Fruit fly (Drosophila melanogaster) whole organism, embryonic: ENCODE results near the gene Uggt.

Experiments
- Bdp1 ChIP-seq: fragments of 200-800 bp; sonication (Bioruptor generic); optimal IDR thresholded peaks from 3 replicates; lab custom pipeline; 2016; ENCODE audit warnings: missing biosample characterization, missing genetic modification characterization
- Bteb2 ChIP-seq: fragments of 200-800 bp; sonication (Bioruptor generic); optimal IDR thresholded peaks from 2 replicates; lab custom pipeline; 2016; ENCODE audit warnings: missing biosample characterization, missing genetic modification characterization
- CG10959 ChIP-seq: fragments of 200-800 bp; sonication (Bioruptor generic); IDR thresholded peaks from 2 replicates; pipeline ENCODE4 v1.3.6; 2022; ENCODE audit warnings: missing biosample characterization, missing genetic modification characterization
- CG10979 ChIP-seq: fragments of 200-800 bp; sonication (Bioruptor generic); optimal IDR thresholded peaks from 2 replicates; lab custom pipeline; 2018; ENCODE audit warnings: missing biosample characterization, mild to moderate bottlenecking, missing genetic modification characterization, moderate library complexity
- CG12071 ChIP-seq: fragments of 200-800 bp; sonication (Bioruptor generic); optimal IDR thresholded peaks from 3 replicates; lab custom pipeline; 2018; ENCODE audit warnings: missing biosample characterization, mild to moderate bottlenecking, missing genetic modification characterization
- CG13624 ChIP-seq: fragments of 200-800 bp; sonication (Bioruptor generic); optimal IDR thresholded peaks from 2 replicates; lab custom pipeline; 2016; ENCODE audit warnings: missing biosample characterization, missing genetic modification characterization
- CG17568 ChIP-seq: fragments of 200-800 bp; sonication (Bioruptor generic); optimal IDR thresholded peaks from 2 replicates; lab custom pipeline; 2018; ENCODE audit warnings: missing biosample characterization, mild to moderate bottlenecking, missing genetic modification characterization, moderate library complexity
- CG18476 ChIP-seq: fragments of 200-800 bp; sonication (Bioruptor generic); optimal IDR thresholded peaks from 2 replicates; lab custom pipeline; 2016; ENCODE audit warnings: missing biosample characterization, mild to moderate bottlenecking, missing genetic modification characterization
- CG2712 ChIP-seq: fragments of 200-800 bp; optimal IDR thresholded peaks from 3 replicates; lab custom pipeline; 2019; ENCODE audit warnings: missing biosample characterization, mild to moderate bottlenecking, missing genetic modification characterization, moderate library complexity
- CG31365 ChIP-seq: fragments of 200-800 bp; sonication (Bioruptor generic); optimal IDR thresholded peaks from 2 replicates; lab custom pipeline; 2018; ENCODE audit warnings: missing biosample characterization, mild to moderate bottlenecking, missing genetic modification characterization
- CG4730 ChIP-seq: fragments of 200-800 bp; sonication (Bioruptor generic); IDR thresholded peaks from 2 replicates; pipeline ENCODE4 v1.3.6; 2022; ENCODE audit warnings: missing biosample characterization, missing genetic modification characterization
- CG5180 ChIP-seq: fragments of 200-800 bp; sonication (Bioruptor generic); optimal IDR thresholded peaks from 3 replicates; lab custom pipeline; 2017; ENCODE audit warnings: missing biosample characterization, missing genetic modification characterization, mild to moderate bottlenecking, moderate library complexity, missing genetic modification reagents
- CG5953 ChIP-seq: fragments of 200-800 bp; sonication (Bioruptor generic); IDR thresholded peaks from 2 replicates; pipeline ENCODE4 v1.3.6; 2022; ENCODE audit warnings: missing biosample characterization, missing genetic modification characterization
- CG7963 ChIP-seq: fragments of 200-800 bp; sonication (Bioruptor generic); IDR thresholded peaks from 3 replicates; pipeline ENCODE4 v1.3.6; 2022; ENCODE audit warnings: missing biosample characterization, missing genetic modification characterization; ENCODE audit not compliant: partially characterized antibody
- CG8281 ChIP-seq: fragments of 200-800 bp; sonication (Bioruptor generic); optimal IDR thresholded peaks from 2 replicates; lab custom pipeline; 2018; ENCODE audit warnings: missing biosample characterization, mild to moderate bottlenecking, missing genetic modification characterization, moderate library complexity
- CG8944 ChIP-seq: fragments of 200-800 bp; sonication (Bioruptor generic); optimal IDR thresholded peaks from 3 replicates; lab custom pipeline; 2016; ENCODE audit warnings: missing biosample characterization, missing genetic modification characterization
- Dek ChIP-seq: fragments of 200-800 bp; sonication (Bioruptor generic); optimal IDR thresholded peaks from 3 replicates; lab custom pipeline; 2019; ENCODE audit warnings: missing biosample characterization, mild to moderate bottlenecking, missing genetic modification characterization, moderate library complexity
- Dfd ChIP-seq, 2 experiments: fragments of >200 bp; optimal IDR thresholded peaks; 2 replicates each; lab custom pipeline; 2017; ENCODE audit warnings: missing biosample characterization in 2 of 2, missing genetic modification characterization in 2 of 2
- Dip3 ChIP-seq: fragments of 200-800 bp; sonication (Bioruptor generic); optimal IDR thresholded peaks from 3 replicates; lab custom pipeline; 2016; ENCODE audit warnings: missing biosample characterization, missing genetic modification characterization
- E2f1 ChIP-seq: fragments of 200-800 bp; sonication (Bioruptor generic); IDR thresholded peaks from 2 replicates; pipeline ENCODE4 v1.3.6; 2022; ENCODE audit warnings: missing biosample characterization, missing genetic modification characterization
- HLH54F ChIP-seq: fragments of 200-800 bp; sonication (Bioruptor generic); optimal IDR thresholded peaks from 3 replicates; lab custom pipeline; 2016; ENCODE audit warnings: missing biosample characterization, missing genetic modification characterization
- Lhr ChIP-seq: fragments of 200-800 bp; sonication (Bioruptor generic); optimal IDR thresholded peaks from 3 replicates; lab custom pipeline; 2017; ENCODE audit warnings: mild to moderate bottlenecking, missing biosample characterization, missing genetic modification reagents, missing genetic modification characterization
- NK7.1 ChIP-seq: fragments of 200-800 bp; sonication (Bioruptor generic); optimal IDR thresholded peaks from 3 replicates; lab custom pipeline; 2016; ENCODE audit warnings: missing biosample characterization, missing genetic modification characterization
- NfI ChIP-seq: fragments of 200-800 bp; sonication (Bioruptor generic); optimal IDR thresholded peaks from 3 replicates; lab custom pipeline; 2018; ENCODE audit warnings: missing biosample characterization, mild to moderate bottlenecking, missing genetic modification characterization, moderate library complexity
- Opbp ChIP-seq: fragments of 200-800 bp; sonication (Bioruptor generic); IDR thresholded peaks from 3 replicates; pipeline ENCODE4 v1.3.6; 2022; ENCODE audit warnings: missing biosample characterization, missing genetic modification characterization; ENCODE audit not compliant: partially characterized antibody
- Sox100B ChIP-seq: fragments of 200-800 bp; sonication (Bioruptor generic); optimal IDR thresholded peaks from 3 replicates; lab custom pipeline; 2018; ENCODE audit warnings: missing biosample characterization, mild to moderate bottlenecking, missing genetic modification characterization
- Spps ChIP-seq: fragments of 200-800 bp; sonication (Bioruptor generic); optimal IDR thresholded peaks from 2 replicates; lab custom pipeline; 2018; ENCODE audit warnings: missing biosample characterization, mild to moderate bottlenecking, missing genetic modification characterization
- Taf1 ChIP-seq: fragments of 200-800 bp; sonication (Bioruptor generic); IDR thresholded peaks from 2 replicates; pipeline ENCODE4 v1.3.6; 2022; ENCODE audit warnings: missing biosample characterization, missing genetic modification characterization
- Xrp1 ChIP-seq: fragments of 200-800 bp; sonication (Bioruptor generic); IDR thresholded peaks from 2 replicates; pipeline ENCODE4 v1.3.6; 2022; ENCODE audit warnings: missing biosample characterization, missing genetic modification characterization
- ab ChIP-seq: fragments of 200-800 bp; sonication (Bioruptor generic); optimal IDR thresholded peaks from 2 replicates; lab custom pipeline; 2016; ENCODE audit warnings: missing biosample characterization, missing genetic modification characterization
- ato ChIP-seq: fragments of 200-800 bp; sonication (Bioruptor generic); IDR thresholded peaks from 2 replicates; pipeline ENCODE4 v1.3.6; 2022; ENCODE audit warnings: missing biosample characterization, missing genetic modification characterization; ENCODE audit not compliant: partially characterized antibody
- bsh ChIP-seq, 2 experiments: fragments of 200-800 bp; sonication (Bioruptor generic); optimal IDR thresholded peaks; 2 replicates each; lab custom pipeline; 2017 to 2018; ENCODE audit warnings: mild to moderate bottlenecking in 2 of 2, missing biosample characterization in 2 of 2, missing genetic modification characterization in 2 of 2, moderate library complexity in 1 of 2
- cas ChIP-seq: fragments of 200-800 bp; sonication (Bioruptor generic); IDR thresholded peaks from 2 replicates; pipeline ENCODE4 v1.3.6; 2022; ENCODE audit warnings: missing biosample characterization, missing genetic modification characterization
- cato ChIP-seq: fragments of 200-800 bp; sonication (Bioruptor generic); optimal IDR thresholded peaks from 2 replicates; lab custom pipeline; 2016; ENCODE audit warnings: missing biosample characterization, missing genetic modification characterization, borderline replicate concordance
- crol ChIP-seq: fragments of 200-800 bp; sonication (Bioruptor generic); IDR thresholded peaks from 2 replicates; pipeline ENCODE4 v1.3.6; 2022; ENCODE audit warnings: missing biosample characterization, missing genetic modification characterization
- en ChIP-seq: fragments of 200-800 bp; sonication (Bioruptor generic); optimal IDR thresholded peaks from 2 replicates; lab custom pipeline; 2016; ENCODE audit warnings: missing biosample characterization, missing genetic modification characterization
- eyg ChIP-seq: fragments of 200-800 bp; sonication (Bioruptor generic); optimal IDR thresholded peaks from 3 replicates; lab custom pipeline; 2016; ENCODE audit warnings: missing biosample characterization, missing genetic modification characterization
- gcm2 ChIP-seq: fragments of 200-800 bp; sonication (Bioruptor generic); optimal IDR thresholded peaks from 2 replicates; lab custom pipeline; 2016; ENCODE audit warnings: missing biosample characterization, missing genetic modification characterization
- gro ChIP-seq: fragments of 200-800 bp; sonication (Bioruptor generic); optimal IDR thresholded peaks from 2 replicates; lab custom pipeline; 2016; ENCODE audit warnings: missing biosample characterization, missing genetic modification characterization
- ham ChIP-seq: fragments of 200-800 bp; sonication (Bioruptor generic); IDR thresholded peaks from 2 replicates; pipeline ENCODE4 v1.3.6; 2022; ENCODE audit warnings: missing biosample characterization, missing genetic modification characterization
- her ChIP-seq: fragments of 200-800 bp; sonication (Bioruptor generic); optimal IDR thresholded peaks from 2 replicates; lab custom pipeline; 2016; ENCODE audit warnings: missing biosample characterization, missing genetic modification characterization
- lola ChIP-seq, 3 experiments: fragments of >200 bp in 2 of 3; fragments of 200-800 bp in 1 of 3; sonication (Bioruptor generic) in 1 of 3; optimal IDR thresholded peaks; 2 replicates each; lab custom pipeline; 2017 to 2019; ENCODE audit warnings: missing biosample characterization in 3 of 3, missing genetic modification characterization in 3 of 3, mild to moderate bottlenecking in 1 of 3, moderate library complexity in 1 of 3
- maf-S ChIP-seq: fragments of 200-800 bp; sonication (Bioruptor generic); optimal IDR thresholded peaks from 2 replicates; lab custom pipeline; 2016; ENCODE audit warnings: missing biosample characterization, missing genetic modification characterization
- org-1 ChIP-seq: fragments of 200-800 bp; sonication (Bioruptor generic); optimal IDR thresholded peaks from 2 replicates; lab custom pipeline; 2017; ENCODE audit warnings: missing biosample characterization, missing genetic modification characterization
- scrt ChIP-seq: fragments of 200-800 bp; sonication (Bioruptor generic); optimal IDR thresholded peaks from 2 replicates; lab custom pipeline; 2018; ENCODE audit warnings: missing biosample characterization, mild to moderate bottlenecking, missing genetic modification characterization, moderate library complexity
- tin ChIP-seq: fragments of 200-800 bp; sonication (Bioruptor generic); optimal IDR thresholded peaks from 3 replicates; lab custom pipeline; 2016; ENCODE audit warnings: missing biosample characterization, missing genetic modification characterization
- trh ChIP-seq: fragments of 200-800 bp; sonication (Bioruptor generic); optimal IDR thresholded peaks from 2 replicates; lab custom pipeline; 2016; ENCODE audit warnings: missing biosample characterization, missing genetic modification characterization
- usp ChIP-seq: fragments of >200 bp; optimal IDR thresholded peaks from 2 replicates; lab custom pipeline; 2017; ENCODE audit warnings: missing biosample characterization, missing genetic modification characterization

Uggt gene

dm6 chr3L:18890283-18891175 lies 18.0 kb downstream of the Uggt start, which contains the start of gene CG3961 (continued):
- TF ChIP-seq Xrp1 (GFP tag; lab: Robert Waterston, UW), result peak; percentile 97
- TF ChIP-seq E2f1, result peak; percentile 90
- peak; percentile 96 for TF ChIP-seq cato (GFP tag; lab: Kevin White, UChicago)
- no peak for TF ChIP-seq CG7963 (GFP tag; lab: Robert Waterston, UW)
- peak; percentile 91 for TF ChIP-seq Bteb2
- peak; percentile 51; the same call in 1 of the 2 replicates for TF ChIP-seq Taf1 (GFP tag; lab: Robert Waterston, UW)
- peak; percentile 99 for TF ChIP-seq org-1 (GFP tag; lab: Kevin White, UChicago)
- TF ChIP-seq CG5180 (GFP tag; lab: Kevin White, UChicago), result peak; percentile 93
- peak; percentile 91 for TF ChIP-seq scrt
- peak; percentile 97 to 98 for TF ChIP-seq bsh (GFP tag; optimal IDR thresholded peaks at IDR 0.05; lab: Kevin White, UChicago)
- TF ChIP-seq lola (GFP tag; optimal IDR thresholded peaks at IDR 0.05; lab: Kevin White, UChicago), result peak in 1 of 3 experiments; percentile 100
- peak; percentile 72 for TF ChIP-seq CG12071 (GFP tag; lab: Kevin White, UChicago)
- TF ChIP-seq crol (GFP tag; lab: Robert Waterston, UW), result peak; percentile 97
- 0 out of 2 replicates have a peak, but pooled peaks have one; percentile 6 for TF ChIP-seq cas (GFP tag; lab: Robert Waterston, UW)
- TF ChIP-seq CG5953 (GFP tag; lab: Robert Waterston, UW), result no peak
- peak; percentile 34 for TF ChIP-seq en (GFP tag; lab: Kevin White, UChicago)
- TF ChIP-seq CG31365 (tag; lab: Kevin White, UChicago), result peak; percentile 46
- peak; percentile 95 for TF ChIP-seq Lhr (GFP tag; lab: Kevin White, UChicago)
- TF ChIP-seq gcm2 (GFP tag; lab: Kevin White, UChicago), result peak; percentile 79
- 0 out of 2 replicates have a peak, but pooled peaks have one; percentile 36 for TF ChIP-seq ham (GFP tag; lab: Robert Waterston, UW)
- peak; percentile 46 for TF ChIP-seq eyg
- TF ChIP-seq CG2712 (tag; lab: Kevin White, UChicago), result peak; percentile 99
- peak; percentile 81 for TF ChIP-seq CG8944
- TF ChIP-seq NK7.1 (GFP tag; lab: Kevin White, UChicago), result peak; percentile 81
- peak; percentile 63 for TF ChIP-seq Dip3 (GFP tag; lab: Kevin White, UChicago)
- peak; percentile 82 for TF ChIP-seq CG4730
- peak; percentile 79 for TF ChIP-seq maf-S (GFP tag; lab: Kevin White, UChicago)
- TF ChIP-seq NfI (GFP tag; lab: Kevin White, UChicago), result peak; percentile 95
- peak; percentile 78 for TF ChIP-seq CG13624 (GFP tag; lab: Kevin White, UChicago)
- no peak for TF ChIP-seq usp (GFP tag; lab: Kevin White, UChicago)
- peak; percentile 80 for TF ChIP-seq Bdp1 (GFP tag; lab: Kevin White, UChicago)
- TF ChIP-seq Spps (tag; lab: Kevin White, UChicago), result peak; percentile 98
- TF ChIP-seq HLH54F (GFP tag; lab: Kevin White, UChicago), result peak; percentile 75
- TF ChIP-seq trh, result peak; percentile 92
- peak in 1 of 2 experiments; percentile 85 for TF ChIP-seq Dfd (GFP tag; optimal IDR thresholded peaks at IDR 0.05; lab: Kevin White, UChicago)
- TF ChIP-seq CG8281 (tag; lab: Kevin White, UChicago), result peak; percentile 91
- peak; percentile 92 for TF ChIP-seq CG17568 (GFP tag; lab: Kevin White, UChicago)
- TF ChIP-seq CG10959 (GFP tag; lab: Robert Waterston, UW), result peak; percentile 81
- peak; percentile 100 for TF ChIP-seq Sox100B (GFP tag; lab: Kevin White, UChicago)
- peak; percentile 99 for TF ChIP-seq CG10979 (tag; lab: Kevin White, UChicago)
- TF ChIP-seq gro (GFP tag; lab: Kevin White, UChicago), result no peak
- TF ChIP-seq ab (GFP tag; lab: Kevin White, UChicago), result peak; percentile 39
- TF ChIP-seq Dek, result peak; percentile 93
- TF ChIP-seq tin (GFP tag; lab: Kevin White, UChicago), result peak; percentile 96
- TF ChIP-seq ato, result no peak; the same call in 1 of the 2 replicates
- peak; percentile 94 for TF ChIP-seq CG18476 (GFP tag; lab: Kevin White, UChicago)
- no peak for TF ChIP-seq Opbp
- peak; percentile 60 for TF ChIP-seq her (GFP tag; lab: Kevin White, UChicago)
